Worm (Caenorhabditis elegans): ENCODE data around the gene C08F8.2.
"Not testable (repeated sequence)": the region's sequence is repeated elsewhere in the genome, so short reads cannot be mapped to it uniquely, and the experiment has no call there.

C08F8.2 gene

ce11 chrIV:11180077-11180476 lies 29.3 kb downstream of the C08F8.2 start:
- TF ChIP-seq unc-120 (tag; optimal IDR thresholded peaks at IDR 0.05; ENCODE audit: poor library complexity, severe bottlenecking) = no peak
- TF ChIP-seq tbx-8 (GFP tag; optimal IDR thresholded peaks at IDR 0.05) = no peak
- no peak for TF ChIP-seq blmp-1 (tag; optimal IDR thresholded peaks at IDR 0.05)
- TF ChIP-seq lsy-2 (tag; optimal IDR thresholded peaks at IDR 0.05) = no peak

ce11 chrIV:11183013-11183412 lies 32.2 kb downstream of the C08F8.2 start, which contains the start of gene prx-14:
Gene prx-14, plus strand, starts transcription at chrIV:11183132.
- TF ChIP-seq nhr-28 (tag; optimal IDR thresholded peaks at IDR 0.05) (no peak), ces-1 (GFP tag; optimal IDR thresholded peaks at IDR 0.05) (no peak), lsy-2 (tag; optimal IDR thresholded peaks at IDR 0.05) (no peak), nhr-237 (tag; optimal IDR thresholded peaks at IDR 0.05) (no peak), hlh-1 (tag; optimal IDR thresholded peaks at IDR 0.05) (no peak), nhr-76 (tag; optimal IDR thresholded peaks at IDR 0.05) (no peak), unc-62 (GFP tag; optimal IDR thresholded peaks at IDR 0.05) (no peak), mls-2 (tag; optimal IDR thresholded peaks at IDR 0.05) (no peak), nhr-12 (tag; optimal IDR thresholded peaks at IDR 0.05) (no peak), ztf-11 (tag; optimal IDR thresholded peaks at IDR 0.05) (no peak), cnd-1 (tag; optimal IDR thresholded peaks at IDR 0.05) (no peak), tbx-8 (GFP tag; optimal IDR thresholded peaks at IDR 0.05) (no peak), drap-1 (GFP tag; optimal IDR thresholded peaks at IDR 0.05) (no peak), ceh-39 (tag; optimal IDR thresholded peaks at IDR 0.05) (no peak), bed-3 (GFP tag; optimal IDR thresholded peaks at IDR 0.05) (no peak), mep-1 (tag; optimal IDR thresholded peaks at IDR 0.05) (no peak), blmp-1 (tag; optimal IDR thresholded peaks at IDR 0.05) (no peak), lin-13 (tag; optimal IDR thresholded peaks at IDR 0.05) (no peak)

- no peak for TF ChIP-seq nhr-237 (tag; optimal IDR thresholded peaks at IDR 0.05)
- TF ChIP-seq mep-1 (tag; optimal IDR thresholded peaks at IDR 0.05) = no peak
- TF ChIP-seq bed-3 (GFP tag; optimal IDR thresholded peaks at IDR 0.05) = no peak
- no peak for TF ChIP-seq nhr-2 (tag; optimal IDR thresholded peaks at IDR 0.05)
- no peak for TF ChIP-seq elt-3 (tag; optimal IDR thresholded peaks at IDR 0.05)
Observed at ce11 chrIV:11183991-11184390, 33.2 kb downstream of the C08F8.2 start, which contains the start of gene nuaf-3. Gene nuaf-3, plus strand, starts transcription at chrIV:11184291.

ce11 chrIV:11186729-11187128 lies 35.9 kb downstream of the C08F8.2 start, which contains the start of gene sdz-27:
Gene sdz-27, plus strand, starts transcription at chrIV:11187029.
- TF ChIP-seq mep-1 (tag; optimal IDR thresholded peaks at IDR 0.05) = no peak
- TF ChIP-seq ztf-11 (tag; optimal IDR thresholded peaks at IDR 0.05) = no peak
- TF ChIP-seq ceh-43 (GFP tag; optimal IDR thresholded peaks at IDR 0.05) = no peak
- no peak for TF ChIP-seq lin-13 (tag; optimal IDR thresholded peaks at IDR 0.05)
- TF ChIP-seq unc-39 (tag; optimal IDR thresholded peaks at IDR 0.05) = no peak

- no peak for TF ChIP-seq mab-5 (tag; optimal IDR thresholded peaks at IDR 0.05)
- TF ChIP-seq snpc-4 (tag; optimal IDR thresholded peaks at IDR 0.05) = no peak
- TF ChIP-seq pha-4 (tag; optimal IDR thresholded peaks at IDR 0.05) = no peak
- no peak for TF ChIP-seq flh-1 (GFP tag; optimal IDR thresholded peaks at IDR 0.05)
- no peak for TF ChIP-seq mep-1 (tag; optimal IDR thresholded peaks at IDR 0.05)
- TF ChIP-seq nhr-2 (tag; optimal IDR thresholded peaks at IDR 0.05) = no peak
- no peak for TF ChIP-seq hlh-1 (tag; optimal IDR thresholded peaks at IDR 0.05)
Observed at ce11 chrIV:11189411-11189810, 38.6 kb downstream of the C08F8.2 start, which contains the start of gene fbxb-79. Gene fbxb-79, minus strand, starts transcription at chrIV:11189511.

ce11 chrIV:11198983-11199382 lies 48.2 kb downstream of the C08F8.2 start, which contains the start of gene R07H5.16:
Gene R07H5.16, plus strand, starts transcription at chrIV:11199330.
- not testable (repeated sequence) for TF ChIP-seq sem-2 (GFP tag; optimal IDR thresholded peaks at IDR 0.05); blmp-1 (tag; optimal IDR thresholded peaks at IDR 0.05); bed-3 (GFP tag; optimal IDR thresholded peaks at IDR 0.05)

- TF ChIP-seq hlh-1 (tag; optimal IDR thresholded peaks at IDR 0.05); unc-120 (tag; optimal IDR thresholded peaks at IDR 0.05; ENCODE audit: poor library complexity, severe bottlenecking); M03D4.4 (tag; optimal IDR thresholded peaks at IDR 0.05): not testable (repeated sequence)
Observed at ce11 chrIV:11202389-11202788, 51.6 kb downstream of the C08F8.2 start, which contains the start of gene R07H5.11. Gene R07H5.11, plus strand, starts transcription at chrIV:11202768.

Measured in whole organism, mixed stage, embryonic.